Worm (Caenorhabditis elegans): ENCODE measurements around the gene col-68.

ce11 chrII:151495-151894 lies 47.2 kb downstream of the col-68 start:
- TF ChIP-seq ces-1 (GFP tag; optimal IDR thresholded peaks at IDR 0.05) (no peak), nhr-237 (tag; optimal IDR thresholded peaks at IDR 0.05) (no peak), nhr-28 (tag; optimal IDR thresholded peaks at IDR 0.05) (no peak), pha-4 (tag; optimal IDR thresholded peaks at IDR 0.05) (no peak), unc-62 (GFP tag; optimal IDR thresholded peaks at IDR 0.05) (no peak), nhr-12 (tag; optimal IDR thresholded peaks at IDR 0.05) (no peak), lsy-2 (tag; optimal IDR thresholded peaks at IDR 0.05) (no peak), drap-1 (GFP tag; optimal IDR thresholded peaks at IDR 0.05) (no peak)

Data from whole organism, mixed stage, embryonic.